Fruit fly (Drosophila melanogaster): ENCODE data around the gene Nelf-A.

The Nelf-A gene

dm6 chr3R:21203135-21203534 is 20.4 kb upstream of the Nelf-A start (continued):
- no peak for TF ChIP-seq CG7786 (GFP tag; optimal IDR thresholded peaks at IDR 0.05)
- TF ChIP-seq amos (GFP tag; IDR thresholded peaks at IDR 0.05; ENCODE audit: partially characterized antibody): peak; percentile 48; the same call in 1 of the 2 replicates
- TF ChIP-seq ab (GFP tag; optimal IDR thresholded peaks at IDR 0.05): no peak
- peak; percentile 27 for TF ChIP-seq Vsx1 (GFP tag; optimal IDR thresholded peaks at IDR 0.05)
- no peak for TF ChIP-seq HLH54F (GFP tag; optimal IDR thresholded peaks at IDR 0.05)
- TF ChIP-seq CG17385 (GFP tag; optimal IDR thresholded peaks at IDR 0.05): peak; percentile 15
- TF ChIP-seq usp (GFP tag; optimal IDR thresholded peaks at IDR 0.05): no peak
- TF ChIP-seq CG7556 (GFP tag; optimal IDR thresholded peaks at IDR 0.05): no peak
- no peak for TF ChIP-seq trem (tag; optimal IDR thresholded peaks at IDR 0.05)
- TF ChIP-seq insv (GFP tag; optimal IDR thresholded peaks at IDR 0.05): no peak
- TF ChIP-seq Atf6 (GFP tag; IDR thresholded peaks at IDR 0.05): no peak
- TF ChIP-seq CG2199 (GFP tag; IDR thresholded peaks at IDR 0.05): peak; percentile 91
- TF ChIP-seq CG2875 (GFP tag; optimal IDR thresholded peaks at IDR 0.05): no peak
- TF ChIP-seq crc (GFP tag; optimal IDR thresholded peaks at IDR 0.05): no peak
- no peak for TF ChIP-seq CG32767 (GFP tag; IDR thresholded peaks at IDR 0.05)
- TF ChIP-seq ftz-f1 (GFP tag; optimal IDR thresholded peaks at IDR 0.05): peak; percentile 50
- no peak for TF ChIP-seq esg (GFP tag; conservative IDR thresholded peaks at IDR 0.05)
- peak; percentile 41; the same call in 1 of the 2 replicates for TF ChIP-seq bbx (GFP tag; IDR thresholded peaks at IDR 0.05; ENCODE audit: partially characterized antibody)
- peak; percentile 55 for TF ChIP-seq Bgb (GFP tag; IDR thresholded peaks at IDR 0.05; ENCODE audit: partially characterized antibody)
- no peak for TF ChIP-seq Bdp1 (GFP tag; optimal IDR thresholded peaks at IDR 0.05)
- TF ChIP-seq CG17359 (tag; optimal IDR thresholded peaks at IDR 0.05): no peak
- TF ChIP-seq lilli (GFP tag; optimal IDR thresholded peaks at IDR 0.05): peak; percentile 2
- peak; percentile 16 for TF ChIP-seq exex (tag; optimal IDR thresholded peaks at IDR 0.05)
- TF ChIP-seq CG7987 (GFP tag; optimal IDR thresholded peaks at IDR 0.05): peak; percentile 32
- no peak for TF ChIP-seq CG12659 (GFP tag; optimal IDR thresholded peaks at IDR 0.05)
- TF ChIP-seq CG31365 (tag; optimal IDR thresholded peaks at IDR 0.05): no peak
- no peak for TF ChIP-seq en (GFP tag; optimal IDR thresholded peaks at IDR 0.05)
- peak; percentile 69 for TF ChIP-seq CTCF (GFP tag; optimal IDR thresholded peaks at IDR 0.05)
- TF ChIP-seq sd (tag; optimal IDR thresholded peaks at IDR 0.05): no peak
- no peak for TF ChIP-seq dmrt11E (tag; optimal IDR thresholded peaks at IDR 0.05)
- no peak for TF ChIP-seq CG10543 (GFP tag; optimal IDR thresholded peaks at IDR 0.05)
- TF ChIP-seq Atf3 (GFP tag; optimal IDR thresholded peaks at IDR 0.05): no peak
- TF ChIP-seq CG5953 (GFP tag; IDR thresholded peaks at IDR 0.05): no peak
- no peak for TF ChIP-seq fd3F (GFP tag; optimal IDR thresholded peaks at IDR 0.05)
- TF ChIP-seq Gug (GFP tag; IDR thresholded peaks at IDR 0.05): no peak
- no peak for TF ChIP-seq scrt (GFP tag; optimal IDR thresholded peaks at IDR 0.05)
- no peak for TF ChIP-seq unpg (GFP tag; optimal IDR thresholded peaks at IDR 0.05)
- no peak for TF ChIP-seq Hmr (GFP tag; optimal IDR thresholded peaks at IDR 0.05)
- no peak for TF ChIP-seq Kr (GFP tag; optimal IDR thresholded peaks at IDR 0.05)
- peak; percentile 57 for TF ChIP-seq kah (GFP tag; optimal IDR thresholded peaks at IDR 0.05)
- peak; percentile 51; the same call in 1 of the 2 replicates for TF ChIP-seq CG7372 (GFP tag; IDR thresholded peaks at IDR 0.05)
- TF ChIP-seq fru (optimal IDR thresholded peaks at IDR 0.05): no peak
- peak; percentile 43 for TF ChIP-seq sens (GFP tag)
